Fruit fly (Drosophila melanogaster): ENCODE results near the gene aly.
A peak's percentile ranks its signal among the peaks of the same experiment; 100 is the strongest.

- TF ChIP-seq Blimp-1 (GFP tag; optimal IDR thresholded peaks at IDR 0.05) = no peak
- no peak for TF ChIP-seq CG8319 (GFP tag; optimal IDR thresholded peaks at IDR 0.05)
- peak; percentile 60 for TF ChIP-seq Sox14 (GFP tag; optimal IDR thresholded peaks at IDR 0.05)
- peak; percentile 61 for TF ChIP-seq Lpt (GFP tag; optimal IDR thresholded peaks at IDR 0.05)
- TF ChIP-seq cyc (GFP tag; optimal IDR thresholded peaks at IDR 0.05) = no peak
- no peak for TF ChIP-seq OdsH (GFP tag; optimal IDR thresholded peaks at IDR 0.05)
These were observed 44.2 kb upstream of the aly start, which contains the start of the genes CG32486 and PAN3 for dm6 chr3L:3070274-3071204.
